Comparison of ENCODE assay signal across 3 worm cellular contexts in genomic region chrV:20347625-20348024, ce11.
TF ChIP-seq lines count a peak whose summit lies in the region.

No protein-coding gene starts in this region.

TF ChIP-seq in whole organism, L4 larva, 104 proteins besides CTCF, POLR2A, EP300 and RAD21 (continues in another document):
- TF ChIP-seq T20F7.1 (GFP tag; optimal IDR thresholded peaks at IDR 0.05; lab: Kevin White, UChicago) (no peak), dmd-8 (GFP tag; IDR thresholded peaks at IDR 0.05; lab: Robert Waterston, UW) (no peak), unc-39 (tag; optimal IDR thresholded peaks at IDR 0.05; lab: Kevin White, UChicago) (no peak), ztf-11 (tag; optimal IDR thresholded peaks at IDR 0.05; lab: Kevin White, UChicago) (no peak), lsy-2 (tag; optimal IDR thresholded peaks at IDR 0.05; lab: Kevin White, UChicago) (no peak), lin-15B (tag; optimal IDR thresholded peaks at IDR 0.05; lab: Kevin White, UChicago) (no peak), R02D3.7 (tag; optimal IDR thresholded peaks at IDR 0.05; lab: Kevin White, UChicago) (no peak), arid-1 (GFP tag; conservative IDR thresholded peaks at IDR 0.05; lab: Robert Waterston, UW) (no peak), mxl-3 (GFP tag; optimal IDR thresholded peaks at IDR 0.05; lab: Kevin White, UChicago) (no peak), egl-43 (GFP tag; IDR thresholded peaks at IDR 0.05; lab: Robert Waterston, UW) (no peak), F37D6.2 (tag; optimal IDR thresholded peaks at IDR 0.05; lab: Kevin White, UChicago) (no peak), nhr-6 (tag; optimal IDR thresholded peaks at IDR 0.05; lab: Kevin White, UChicago) (no peak), ces-1 (GFP tag; optimal IDR thresholded peaks at IDR 0.05; lab: Kevin White, UChicago) (no peak), aha-1 (tag; lab: Kevin White, UChicago) (no peak), daf-16 (GFP tag; optimal IDR thresholded peaks at IDR 0.05; lab: Kevin White, UChicago) (no peak), daf-16 (tag; optimal IDR thresholded peaks at IDR 0.05; lab: Kevin White, UChicago) (no peak), hmg-1.1 (GFP tag; IDR thresholded peaks at IDR 0.05; lab: Robert Waterston, UW) (no peak), ama-1 (optimal IDR thresholded peaks at IDR 0.05; lab: Kevin White, UChicago) (no peak), nhr-102 (tag; optimal IDR thresholded peaks at IDR 0.05; lab: Kevin White, UChicago) (no peak), sdz-12 (GFP tag; optimal IDR thresholded peaks at IDR 0.05; lab: Kevin White, UChicago) (no peak), nhr-10 (tag; optimal IDR thresholded peaks at IDR 0.05; lab: Kevin White, UChicago) (no peak), Y48G9A.11 (GFP tag; IDR thresholded peaks at IDR 0.05; lab: Robert Waterston, UW) (0 out of 2 replicates have a peak, but pooled peaks have one; percentile 25), D1046.2 (GFP tag; IDR thresholded peaks at IDR 0.05; lab: Robert Waterston, UW) (0 out of 2 replicates have a peak, but pooled peaks have one; percentile 64), F44E2.7 (GFP tag; IDR thresholded peaks at IDR 0.05; lab: Robert Waterston, UW) (peak; percentile 53; the same call in 1 of the 2 replicates), lin-39 (tag; optimal IDR thresholded peaks at IDR 0.05; lab: Kevin White, UChicago) (no peak), fos-1 (tag; optimal IDR thresholded peaks at IDR 0.05; lab: Kevin White, UChicago) (no peak), cey-2 (tag; optimal IDR thresholded peaks at IDR 0.05; lab: Kevin White, UChicago; ENCODE audit: borderline replicate concordance, insufficient read depth) (no peak), ztf-7 (tag; optimal IDR thresholded peaks at IDR 0.05; lab: Kevin White, UChicago) (no peak), nhr-48 (tag; optimal IDR thresholded peaks at IDR 0.05; lab: Kevin White, UChicago) (no peak), mep-1 (tag; optimal IDR thresholded peaks at IDR 0.05; lab: Kevin White, UChicago) (no peak), vab-7 (GFP tag; IDR thresholded peaks at IDR 0.05; lab: Robert Waterston, UW) (peak; percentile 63), dpl-1 (GFP tag; optimal IDR thresholded peaks at IDR 0.05; lab: Kevin White, UChicago) (no peak)

TF ChIP-seq in whole organism, early embryonic, 17 proteins besides CTCF, POLR2A, EP300 and RAD21:
- TF ChIP-seq ceh-13 (GFP tag; optimal IDR thresholded peaks at IDR 0.05; lab: Kevin White, UChicago) (no peak), pes-1 (GFP tag; IDR thresholded peaks at IDR 0.05; lab: Robert Waterston, UW) (0 out of 2 replicates have a peak, but pooled peaks have one; percentile 36)

TF ChIP-seq in whole organism, young adult, 124 proteins besides CTCF, POLR2A, EP300 and RAD21:
- TF ChIP-seq tbp1 (GFP tag; optimal IDR thresholded peaks at IDR 0.05; lab: Kevin White, UChicago) (peak; percentile 83), hmg-1.2 (GFP tag; IDR thresholded peaks at IDR 0.05; lab: Robert Waterston, UW) (0 out of 2 replicates have a peak, but pooled peaks have one; percentile 25), B0019.2 (GFP tag; conservative IDR thresholded peaks at IDR 0.05; lab: Robert Waterston, UW) (no peak), nhr-90 (tag; optimal IDR thresholded peaks at IDR 0.05; lab: Kevin White, UChicago) (peak; percentile 10), rpc-1 (optimal IDR thresholded peaks at IDR 0.05; lab: Kevin White, UChicago) (peak; percentile 52), rpc-1 (tag; optimal IDR thresholded peaks at IDR 0.05; lab: Kevin White, UChicago) (peak; percentile 73), die-1 (tag; optimal IDR thresholded peaks at IDR 0.05; lab: Kevin White, UChicago) (peak; percentile 4), B0261.1 (tag; optimal IDR thresholded peaks at IDR 0.05; lab: Kevin White, UChicago) (peak; percentile 63), ztf-25 (GFP tag; IDR thresholded peaks at IDR 0.05; lab: Robert Waterston, UW) (0 out of 2 replicates have a peak, but pooled peaks have one; percentile 31), Y79H2A.3 (GFP tag; conservative IDR thresholded peaks at IDR 0.05; lab: Robert Waterston, UW) (no peak), egl-18 (GFP tag; IDR thresholded peaks at IDR 0.05; lab: Robert Waterston, UW) (no peak), him-1 (tag; optimal IDR thresholded peaks at IDR 0.05; lab: Kevin White, UChicago) (peak; percentile 67), D2030.7 (GFP tag; IDR thresholded peaks at IDR 0.05; lab: Robert Waterston, UW) (peak; percentile 54; the same call in 1 of the 2 replicates)
TF ChIP-seq in whole organism, young adult: peak in this region for 9.
